Worm (Caenorhabditis elegans) whole organism, L3 larva: ENCODE measurements around the gene cox-6C.

Experiments used
- R02D3.7 ChIP-seq: fragments of 150-350 bp; optimal IDR thresholded peaks from 2 replicates; lab custom pipeline; 2014; ENCODE audit warnings: missing biosample characterization, missing genetic modification characterization
- aly-2 ChIP-seq: fragments of 150-350 bp; optimal IDR thresholded peaks from 2 replicates; lab custom pipeline; 2014; ENCODE audit warnings: missing biosample characterization, missing genetic modification characterization
- ceh-82 ChIP-seq: fragments of 150-350 bp; optimal IDR thresholded peaks from 2 replicates; lab custom pipeline; 2014; ENCODE audit warnings: missing biosample characterization, missing genetic modification characterization
- fos-1 ChIP-seq: fragments of 150-350 bp; optimal IDR thresholded peaks from 2 replicates; lab custom pipeline; 2014; ENCODE audit warnings: missing biosample characterization, missing genetic modification characterization
- nhr-12 ChIP-seq: fragments of 150-350 bp; optimal IDR thresholded peaks from 2 replicates; lab custom pipeline; 2014; ENCODE audit warnings: missing biosample characterization, missing genetic modification characterization
- nhr-237 ChIP-seq: fragments of 150-350 bp; optimal IDR thresholded peaks from 2 replicates; lab custom pipeline; 2014; ENCODE audit warnings: missing biosample characterization, missing genetic modification characterization
- nhr-28 ChIP-seq: fragments of 150-350 bp; optimal IDR thresholded peaks from 2 replicates; lab custom pipeline; 2014; ENCODE audit warnings: missing biosample characterization, missing genetic modification characterization
- snpc-4 ChIP-seq: fragments of 150-350 bp; optimal IDR thresholded peaks from 2 replicates; lab custom pipeline; 2014; ENCODE audit warnings: missing biosample characterization, missing genetic modification characterization
- tbx-2 ChIP-seq: sonication (generic microtip); optimal IDR thresholded peaks from 2 replicates; lab custom pipeline; 2016; ENCODE audit warnings: mild to moderate bottlenecking, missing genetic modification characterization, missing compliant biosample characterization
- unc-39 ChIP-seq: sonication (generic microtip); optimal IDR thresholded peaks from 4 replicates; lab custom pipeline; 2017; ENCODE audit warnings: missing biosample characterization, missing genetic modification characterization
- unc-62 ChIP-seq: fragments of 150-350 bp; sonication (generic microtip); optimal IDR thresholded peaks from 4 replicates; lab custom pipeline; 2014; ENCODE audit warnings: missing biosample characterization, missing genetic modification reagents, missing genetic modification characterization
- zag-1 ChIP-seq: fragments of 150-350 bp; optimal IDR thresholded peaks from 2 replicates; lab custom pipeline; 2014; ENCODE audit warnings: missing biosample characterization, missing genetic modification characterization

- TF ChIP-seq tbx-2 (tag; lab: Kevin White, UChicago) (no peak), fos-1 (tag; lab: Kevin White, UChicago) (no peak), zag-1 (tag; lab: Kevin White, UChicago) (no peak), nhr-28 (no peak), unc-62 (GFP tag; lab: Kevin White, UChicago) (no peak), ceh-82 (no peak), nhr-12 (tag; lab: Kevin White, UChicago) (no peak), aly-2 (tag; lab: Kevin White, UChicago) (no peak), unc-39 (tag; lab: Kevin White, UChicago) (no peak), nhr-237 (tag; lab: Kevin White, UChicago) (no peak), R02D3.7 (tag; lab: Kevin White, UChicago) (no peak), snpc-4 (tag; lab: Kevin White, UChicago) (no peak)
Observed at ce11 chrIV:77421-77820, 49.1 kb upstream of the cox-6C start.
